Worm (Caenorhabditis elegans): ENCODE results near the gene mfsd-13.2.

The mfsd-13.2 gene

ce11 chrII:7151969-7152631 is 13.5 kb downstream of the mfsd-13.2 start, which contains the start of gene fust-1 (continued):
- TF ChIP-seq hlh-30 (tag; optimal IDR thresholded peaks at IDR 0.05; ENCODE audit: insufficient read depth): peak; percentile 58
- peak; percentile 76 for TF ChIP-seq ceh-31 (tag; optimal IDR thresholded peaks at IDR 0.05)
- TF ChIP-seq unc-3 (GFP tag; conservative IDR thresholded peaks at IDR 0.05): no peak; the same call in 1 of the 2 replicates
- TF ChIP-seq unc-3 (tag; optimal IDR thresholded peaks at IDR 0.05): peak; percentile 26
- peak; percentile 6 for TF ChIP-seq F13H6.1 (tag; optimal IDR thresholded peaks at IDR 0.05)
- peak; percentile 80 for TF ChIP-seq dve-1 (tag; optimal IDR thresholded peaks at IDR 0.05)
- peak; percentile 9 for TF ChIP-seq hlh-6 (tag; optimal IDR thresholded peaks at IDR 0.05)
- no peak for TF ChIP-seq elt-4 (tag; optimal IDR thresholded peaks at IDR 0.05)
- TF ChIP-seq tbx-2 (tag; optimal IDR thresholded peaks at IDR 0.05): peak; percentile 78
- TF ChIP-seq hlh-8 (tag; optimal IDR thresholded peaks at IDR 0.05): peak; percentile 58
- TF ChIP-seq zip-5 (tag; optimal IDR thresholded peaks at IDR 0.05): peak; percentile 23
- TF ChIP-seq dmd-4 (tag; optimal IDR thresholded peaks at IDR 0.05; ENCODE audit: borderline replicate concordance): no peak
- TF ChIP-seq pax-1 (tag; optimal IDR thresholded peaks at IDR 0.05): peak; percentile 64
- TF ChIP-seq ceh-22 (tag; optimal IDR thresholded peaks at IDR 0.05): no peak
- peak; percentile 74 for TF ChIP-seq madf-2 (tag; optimal IDR thresholded peaks at IDR 0.05)
- peak; percentile 23 for TF ChIP-seq unc-55 (GFP tag; optimal IDR thresholded peaks at IDR 0.05)
- peak; percentile 20 for TF ChIP-seq nhr-232 (tag; optimal IDR thresholded peaks at IDR 0.05)
- peak; percentile 37 for TF ChIP-seq K02D7.2 (tag; optimal IDR thresholded peaks at IDR 0.05)
- peak; percentile 30 for TF ChIP-seq lin-11 (tag; optimal IDR thresholded peaks at IDR 0.05)
- TF ChIP-seq fkh-10 (GFP tag; optimal IDR thresholded peaks at IDR 0.05): no peak
- TF ChIP-seq fax-1 (tag; optimal IDR thresholded peaks at IDR 0.05): peak; percentile 40
- TF ChIP-seq ceh-2 (tag; optimal IDR thresholded peaks at IDR 0.05): peak; percentile 62
- peak; percentile 75 for TF ChIP-seq unc-42 (tag; optimal IDR thresholded peaks at IDR 0.05)
- TF ChIP-seq tbx-7 (tag; optimal IDR thresholded peaks at IDR 0.05): peak; percentile 22
- TF ChIP-seq C38D4.7 (GFP tag; optimal IDR thresholded peaks at IDR 0.05): peak; percentile 20
- peak; percentile 57 for TF ChIP-seq C08G9.2 (tag; optimal IDR thresholded peaks at IDR 0.05)
- no peak for TF ChIP-seq odd-2 (tag; optimal IDR thresholded peaks at IDR 0.05)
- TF ChIP-seq Y22D7AL.16 (tag; optimal IDR thresholded peaks at IDR 0.05): peak; percentile 47
- TF ChIP-seq elt-2 (tag; optimal IDR thresholded peaks at IDR 0.05): peak; percentile 80
- TF ChIP-seq nhr-11 (tag; optimal IDR thresholded peaks at IDR 0.05): no peak
- no peak for TF ChIP-seq mec-3 (tag; optimal IDR thresholded peaks at IDR 0.05; ENCODE audit: borderline replicate concordance)
- peak; percentile 32 for TF ChIP-seq ceh-48 (tag; optimal IDR thresholded peaks at IDR 0.05)
- TF ChIP-seq pag-3 (tag; optimal IDR thresholded peaks at IDR 0.05; ENCODE audit: borderline replicate concordance): no peak
- peak; percentile 76 for TF ChIP-seq rnt-1 (tag; optimal IDR thresholded peaks at IDR 0.05)
- TF ChIP-seq pqm-1 (tag; optimal IDR thresholded peaks at IDR 0.05): no peak
- no peak for TF ChIP-seq ahr-1 (tag; optimal IDR thresholded peaks at IDR 0.05)
- peak; percentile 55 for TF ChIP-seq T23F11.4 (GFP tag; optimal IDR thresholded peaks at IDR 0.05)
- TF ChIP-seq unc-86 (tag; optimal IDR thresholded peaks at IDR 0.05): peak; percentile 70

- TF ChIP-seq lim-6 (tag; optimal IDR thresholded peaks at IDR 0.05): no peak
- TF ChIP-seq ceh-22 (tag; optimal IDR thresholded peaks at IDR 0.05): no peak
- TF ChIP-seq nhr-11 (tag; optimal IDR thresholded peaks at IDR 0.05): no peak
- TF ChIP-seq eyg-1 (tag; optimal IDR thresholded peaks at IDR 0.05): no peak
- no peak for TF ChIP-seq lin-11 (tag; optimal IDR thresholded peaks at IDR 0.05)
- TF ChIP-seq elt-4 (tag; optimal IDR thresholded peaks at IDR 0.05): no peak
Observed at ce11 chrII:7148099-7148498, 17.6 kb downstream of the mfsd-13.2 start, which contains the start of gene T07F8.1. Gene T07F8.1 (plus strand): TSS chrII:7148399.

ce11 chrII:7147550-7147949 is 18.1 kb downstream of the mfsd-13.2 start:
- no peak for TF ChIP-seq ceh-24 (tag; optimal IDR thresholded peaks at IDR 0.05)
- no peak for TF ChIP-seq tbx-2 (tag; optimal IDR thresholded peaks at IDR 0.05)
- no peak for TF ChIP-seq ttx-3 (tag; optimal IDR thresholded peaks at IDR 0.05)
- TF ChIP-seq pha-2 (tag; optimal IDR thresholded peaks at IDR 0.05): no peak
- no peak for TF ChIP-seq mec-3 (tag; optimal IDR thresholded peaks at IDR 0.05; ENCODE audit: borderline replicate concordance)

Measured in whole organism, late embryonic.